Worm (Caenorhabditis elegans): ENCODE measurements around the gene cut-6.

The cut-6 gene

DNA sequence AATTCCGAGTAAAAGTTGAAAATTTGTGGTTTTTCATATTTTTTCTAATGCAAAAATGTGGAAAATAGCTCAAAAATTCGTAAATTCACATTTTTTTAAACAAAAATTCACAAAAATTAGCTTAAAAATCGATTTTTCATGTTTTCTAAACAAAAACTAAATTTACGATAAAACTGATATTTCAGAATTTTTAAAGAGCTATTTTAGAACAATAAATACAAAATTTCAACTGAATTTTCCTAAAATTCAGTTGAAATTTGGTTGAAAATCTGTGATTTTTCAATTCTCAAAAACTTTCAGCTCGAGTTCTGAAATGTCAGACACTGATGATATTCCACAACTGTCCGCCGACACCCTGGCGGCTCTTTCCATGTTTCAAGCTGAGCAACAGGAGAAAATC lies 22.1 kb downstream of the cut-6 start, which contains the start of gene M142.8:
M142.8 (plus strand) TSS at position 301 of the 400 bp plus-strand sequence.
- TF ChIP-seq nhr-23 (tag; optimal IDR thresholded peaks at IDR 0.05) (no peak), ceh-9 (tag; optimal IDR thresholded peaks at IDR 0.05) (no peak), hmg-11 (tag; optimal IDR thresholded peaks at IDR 0.05) (no peak), nhr-67 (tag; optimal IDR thresholded peaks at IDR 0.05) (no peak), nhr-237 (tag; optimal IDR thresholded peaks at IDR 0.05) (no peak), egl-27 (tag; optimal IDR thresholded peaks at IDR 0.05) (no peak), ZK546.5 (tag; optimal IDR thresholded peaks at IDR 0.05) (no peak), eor-1 (tag; optimal IDR thresholded peaks at IDR 0.05) (no peak), elt-3 (tag; optimal IDR thresholded peaks at IDR 0.05) (no peak), daf-12 (tag; optimal IDR thresholded peaks at IDR 0.05) (no peak)

DNA sequence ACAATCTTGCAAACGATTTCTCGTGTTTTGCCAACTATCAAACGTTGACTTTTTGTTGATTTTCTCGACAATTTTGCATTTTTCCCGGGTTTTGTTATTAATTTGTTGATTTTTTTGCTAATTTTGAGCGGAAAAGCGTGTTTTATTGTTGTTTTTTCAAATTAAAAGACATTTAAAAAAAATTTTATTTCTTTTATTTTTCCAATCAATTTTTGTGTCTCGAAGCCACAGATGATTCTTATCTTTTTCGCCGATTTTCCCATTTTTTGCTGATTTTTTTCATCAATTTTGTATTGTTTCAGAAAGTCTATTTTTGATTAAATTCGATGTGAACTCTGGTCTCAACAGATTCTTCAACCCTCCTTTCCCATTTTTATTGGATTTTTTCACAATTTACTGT lies 24.7 kb downstream of the cut-6 start, which contains the start of gene rle-1:
rle-1 (plus strand) TSS at position 301 of the 400 bp plus-strand sequence.
- TF ChIP-seq elt-2 (tag; optimal IDR thresholded peaks at IDR 0.05) (no peak), sea-2 (GFP tag; optimal IDR thresholded peaks at IDR 0.05) (no peak), jun-1 (tag; optimal IDR thresholded peaks at IDR 0.05) (no peak), nfya-1 (tag; optimal IDR thresholded peaks at IDR 0.05; ENCODE audit: insufficient read depth) (no peak), nhr-77 (tag; optimal IDR thresholded peaks at IDR 0.05) (no peak), ceh-82 (tag; optimal IDR thresholded peaks at IDR 0.05) (no peak), ztf-11 (tag; optimal IDR thresholded peaks at IDR 0.05) (no peak), mdl-1 (tag; optimal IDR thresholded peaks at IDR 0.05) (no peak), fos-1 (tag; optimal IDR thresholded peaks at IDR 0.05) (no peak), nhr-25 (tag; optimal IDR thresholded peaks at IDR 0.05) (no peak), eor-1 (tag; optimal IDR thresholded peaks at IDR 0.05) (no peak), nhr-23 (tag; optimal IDR thresholded peaks at IDR 0.05) (no peak), ceh-9 (tag; optimal IDR thresholded peaks at IDR 0.05) (no peak), daf-12 (tag; optimal IDR thresholded peaks at IDR 0.05) (no peak), ztf-4 (tag; optimal IDR thresholded peaks at IDR 0.05) (no peak), lin-39 (tag; optimal IDR thresholded peaks at IDR 0.05) (no peak), nhr-237 (tag; optimal IDR thresholded peaks at IDR 0.05) (no peak), lin-15B (tag; optimal IDR thresholded peaks at IDR 0.05) (no peak)

DNA sequence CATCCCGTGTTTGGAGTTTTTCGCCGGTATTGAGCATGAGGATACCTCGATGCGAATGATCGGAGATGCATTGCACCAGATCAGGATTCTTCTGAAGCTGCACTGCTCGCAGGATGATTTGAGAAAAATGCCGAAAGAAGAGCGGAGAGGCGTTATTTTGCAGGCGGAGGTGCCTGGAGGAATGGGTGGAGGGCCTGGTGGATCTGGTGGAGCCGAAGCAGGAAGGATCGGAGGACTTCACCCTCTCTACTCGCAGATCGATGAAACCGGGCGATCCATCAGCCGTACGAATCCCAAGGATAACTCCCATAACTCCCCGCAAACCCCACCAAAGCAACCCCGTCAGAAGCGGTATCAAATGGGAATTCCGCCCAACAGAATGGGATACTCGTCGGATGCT lies 27.9 kb downstream of the cut-6 start:
- TF ChIP-seq egl-27 (tag; optimal IDR thresholded peaks at IDR 0.05) (no peak), nhr-77 (tag; optimal IDR thresholded peaks at IDR 0.05) (no peak), skn-1 (tag; optimal IDR thresholded peaks at IDR 0.05) (no peak), ceh-16 (tag; optimal IDR thresholded peaks at IDR 0.05) (no peak), hmg-11 (tag; optimal IDR thresholded peaks at IDR 0.05) (no peak), ceh-28 (tag; optimal IDR thresholded peaks at IDR 0.05) (no peak), nhr-67 (tag; optimal IDR thresholded peaks at IDR 0.05) (no peak), ztf-4 (tag; optimal IDR thresholded peaks at IDR 0.05) (no peak), nfya-1 (tag; optimal IDR thresholded peaks at IDR 0.05; ENCODE audit: insufficient read depth) (no peak), eor-1 (tag; optimal IDR thresholded peaks at IDR 0.05) (no peak), lin-15B (tag; optimal IDR thresholded peaks at IDR 0.05) (no peak), nhr-23 (tag; optimal IDR thresholded peaks at IDR 0.05) (no peak), elt-3 (tag; optimal IDR thresholded peaks at IDR 0.05) (no peak)

DNA sequence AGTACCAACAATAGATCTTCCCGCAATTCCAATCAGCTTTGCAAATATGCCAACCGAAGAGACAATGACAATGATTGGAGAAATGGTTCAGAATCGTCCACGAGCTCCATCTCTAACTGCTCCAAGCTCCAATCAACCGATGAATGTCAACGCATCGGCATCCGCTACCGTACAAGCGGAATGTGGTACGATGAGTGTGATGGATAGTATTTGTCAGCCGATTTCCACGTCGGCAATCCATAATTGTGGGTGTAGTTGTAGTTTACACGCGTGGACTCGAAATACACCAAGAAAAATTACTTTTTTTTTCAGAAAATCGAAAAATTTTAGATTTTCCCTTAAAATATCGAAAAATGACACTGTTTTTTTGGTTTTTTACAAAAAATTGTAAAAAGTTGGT lies 31.6 kb downstream of the cut-6 start:
- TF ChIP-seq fkh-10 (GFP tag; optimal IDR thresholded peaks at IDR 0.05) (no peak), tbx-2 (tag; optimal IDR thresholded peaks at IDR 0.05) (no peak), lsy-12 (tag; optimal IDR thresholded peaks at IDR 0.05) (no peak), nhr-237 (tag; optimal IDR thresholded peaks at IDR 0.05) (no peak), lin-39 (tag; optimal IDR thresholded peaks at IDR 0.05) (no peak), nhr-28 (tag; optimal IDR thresholded peaks at IDR 0.05) (no peak), egl-27 (tag; optimal IDR thresholded peaks at IDR 0.05) (no peak), nhr-25 (tag; optimal IDR thresholded peaks at IDR 0.05) (no peak), ceh-82 (tag; optimal IDR thresholded peaks at IDR 0.05) (no peak)

DNA sequence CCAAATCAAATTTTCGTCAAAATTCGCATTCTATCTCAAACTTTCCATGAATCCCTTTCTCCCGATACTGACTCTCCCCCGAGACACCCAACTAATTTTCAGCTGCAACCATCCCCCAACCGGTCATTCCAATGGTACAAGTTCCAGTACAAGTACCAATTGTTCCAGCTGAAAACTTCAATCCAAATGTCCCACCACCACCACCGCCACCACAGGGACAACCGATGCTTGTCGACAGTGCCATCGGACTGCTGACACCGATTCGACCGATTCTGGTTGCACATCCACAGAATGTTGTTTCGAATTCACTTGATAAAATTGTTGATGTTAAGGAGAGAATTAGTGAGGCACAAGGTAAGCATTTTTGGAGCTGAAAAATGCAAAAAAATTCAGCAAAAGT lies 34.3 kb downstream of the cut-6 start:
- TF ChIP-seq nhr-28 (tag; optimal IDR thresholded peaks at IDR 0.05) (no peak), daf-12 (tag; optimal IDR thresholded peaks at IDR 0.05) (no peak), pqm-1 (tag; optimal IDR thresholded peaks at IDR 0.05) (no peak), fkh-2 (tag; optimal IDR thresholded peaks at IDR 0.05) (no peak), mml-1 (tag; optimal IDR thresholded peaks at IDR 0.05) (no peak), egl-27 (tag; optimal IDR thresholded peaks at IDR 0.05) (no peak), fos-1 (tag; optimal IDR thresholded peaks at IDR 0.05) (no peak), lin-39 (tag; optimal IDR thresholded peaks at IDR 0.05) (no peak), skn-1 (tag; optimal IDR thresholded peaks at IDR 0.05) (no peak), eor-1 (tag; optimal IDR thresholded peaks at IDR 0.05) (no peak), mdl-1 (tag; optimal IDR thresholded peaks at IDR 0.05) (no peak), ZK546.5 (tag; optimal IDR thresholded peaks at IDR 0.05) (no peak), lin-15B (tag; optimal IDR thresholded peaks at IDR 0.05) (no peak)
